Worm (Caenorhabditis elegans) whole organism, L4 larva: Measurements from ENCODE around the gene Y82E9BL.5.
"Not testable (repeated sequence)": the region's sequence is repeated elsewhere in the genome, so short reads cannot be mapped to it uniquely, and the experiment has no call there.

Source experiments
- lin-15B ChIP-seq: fragments of 150-350 bp; sonication (generic microtip); optimal IDR thresholded peaks from 3 replicates; lab custom pipeline; 2014; ENCODE audit warnings: missing biosample characterization, missing genetic modification characterization
- nhr-25 ChIP-seq: sonication (generic microtip); optimal IDR thresholded peaks from 2 replicates; lab custom pipeline; 2017; ENCODE audit warnings: missing genetic modification characterization, mild to moderate bottlenecking, missing compliant biosample characterization, antibody characterized with exemption, moderate library complexity, borderline replicate concordance; ENCODE audit not compliant: insufficient read depth
- set-16 ChIP-seq: fragments of 200-800 bp; sonication (Bioruptor generic); IDR thresholded peaks from 2 replicates; pipeline ENCODE4 v1.3.6; 2022; ENCODE audit warnings: missing genetic modification reagents, missing genetic modification characterization, missing compliant biosample characterization
- skn-1 ChIP-seq: fragments of 150-350 bp; optimal IDR thresholded peaks from 2 replicates; lab custom pipeline; 2014; ENCODE audit warnings: missing biosample characterization, missing genetic modification characterization
- unc-130 ChIP-seq: sonication (generic microtip); optimal IDR thresholded peaks from 2 replicates; lab custom pipeline; 2016; ENCODE audit warnings: missing genetic modification reagents, missing genetic modification characterization, missing compliant biosample characterization

- TF ChIP-seq set-16 (GFP tag; lab: Robert Waterston, UW); lin-15B (tag; lab: Kevin White, UChicago); nhr-25 (tag; lab: Kevin White, UChicago); unc-130 (GFP tag; lab: Kevin White, UChicago); skn-1 (tag; lab: Kevin White, UChicago): not testable (repeated sequence)
Measured at ce11 chrIII:1375491-1375890, 28.1 kb upstream of the Y82E9BL.5 start, which contains the start of gene Y82E9BR.10.
